Worm (Caenorhabditis elegans) whole organism, early embryonic: ENCODE results near the gene C24H11.2.

Experiments used
- B0310.2 ChIP-seq: sonication (generic microtip); optimal IDR thresholded peaks from 2 replicates; lab custom pipeline; 2016; ENCODE audit warnings: mild to moderate bottlenecking, missing genetic modification characterization, missing compliant biosample characterization
- F13C5.2 ChIP-seq: sonication (generic microtip); optimal IDR thresholded peaks from 2 replicates; lab custom pipeline; 2017; ENCODE audit warnings: mild to moderate bottlenecking, missing genetic modification characterization, inconsistent platforms, missing compliant biosample characterization
- ama-1 ChIP-seq: fragments of 150-350 bp; optimal IDR thresholded peaks from 2 replicates; lab custom pipeline; 2014
- ceh-36 ChIP-seq: sonication (generic microtip); optimal IDR thresholded peaks from 2 replicates; lab custom pipeline; 2016; ENCODE audit warnings: missing genetic modification characterization, inconsistent platforms, missing compliant biosample characterization
- hmg-4 ChIP-seq: fragments of 200-800 bp; sonication (Bioruptor generic); optimal IDR thresholded peaks from 2 replicates; lab custom pipeline; 2018; ENCODE audit warnings: mild to moderate bottlenecking, missing genetic modification characterization, missing compliant biosample characterization
- hnd-1 ChIP-seq: sonication (generic microtip); optimal IDR thresholded peaks from 2 replicates; lab custom pipeline; 2016; ENCODE audit warnings: missing genetic modification characterization, missing compliant biosample characterization
- pes-1 ChIP-seq: fragments of 200-800 bp; sonication (Bioruptor generic); IDR thresholded peaks from 2 replicates; pipeline ENCODE4 v1.3.6; 2022; ENCODE audit warnings: missing genetic modification reagents, missing genetic modification characterization, missing compliant biosample characterization
- scrt-1 ChIP-seq: fragments of 200-800 bp; sonication (Bioruptor generic); IDR thresholded peaks from 2 replicates; pipeline ENCODE4 v1.3.6; 2022; ENCODE audit warnings: missing genetic modification characterization, missing compliant biosample characterization
- sea-1 ChIP-seq: fragments of 200-800 bp; sonication (Bioruptor generic); conservative IDR thresholded peaks from 2 replicates; pipeline ENCODE4 v1.3.6; 2022; ENCODE audit warnings: missing genetic modification characterization, missing compliant biosample characterization
- tbx-11 ChIP-seq: fragments of 200-800 bp; sonication (Bioruptor generic); IDR thresholded peaks from 2 replicates; pipeline ENCODE4 v1.3.6; 2022; ENCODE audit warnings: missing genetic modification characterization, missing compliant biosample characterization
- tbx-37 ChIP-seq: fragments of 200-800 bp; sonication (Bioruptor generic); conservative IDR thresholded peaks from 2 replicates; pipeline ENCODE4 v1.3.6; 2022; ENCODE audit warnings: missing genetic modification reagents, missing genetic modification characterization, missing compliant biosample characterization
- tra-4 ChIP-seq: sonication (generic microtip); optimal IDR thresholded peaks from 2 replicates; lab custom pipeline; 2017; ENCODE audit warnings: missing genetic modification characterization, missing compliant biosample characterization

DNA sequence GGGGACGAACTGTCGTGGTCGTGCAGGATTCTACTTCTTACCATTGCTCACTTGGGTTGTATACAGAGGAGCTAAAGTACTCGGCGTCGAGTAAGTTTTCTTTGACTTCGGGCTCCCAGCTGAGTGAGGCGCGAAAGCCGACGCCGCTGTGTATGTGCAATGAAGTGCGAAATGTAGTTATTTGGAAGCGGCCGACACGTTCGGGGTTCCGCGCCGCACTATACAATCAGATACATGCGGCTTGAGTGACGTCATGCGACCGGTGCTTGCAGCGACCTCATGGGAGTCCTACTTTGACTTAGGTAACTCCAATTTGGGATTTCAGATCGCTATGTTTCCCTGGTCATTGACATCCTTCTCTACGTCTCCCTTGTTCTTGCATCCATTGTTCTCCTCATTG is 25.7 kb upstream of the C24H11.2 start:
- TF ChIP-seq hmg-4, result no peak
- no peak for TF ChIP-seq ama-1 (lab: Kevin White, UChicago)
- TF ChIP-seq tra-4, result no peak
- no peak for TF ChIP-seq F13C5.2 (tag; lab: Kevin White, UChicago)
- TF ChIP-seq hnd-1 (tag; lab: Kevin White, UChicago), result no peak
- TF ChIP-seq scrt-1, result no peak
- no peak for TF ChIP-seq tbx-37 (GFP tag; lab: Robert Waterston, UW)
- TF ChIP-seq ceh-36 (tag; lab: Kevin White, UChicago), result no peak
- no peak for TF ChIP-seq B0310.2 (tag; lab: Kevin White, UChicago)
- TF ChIP-seq pes-1 (GFP tag; lab: Robert Waterston, UW), result no peak
- TF ChIP-seq sea-1, result no peak
- TF ChIP-seq tbx-11 (GFP tag; lab: Robert Waterston, UW), result no peak
